Worm (Caenorhabditis elegans): ENCODE measurements around the gene srh-56.

ce11 chrV:2792958-2793357, 21.3 kb downstream of the srh-56 start:
- TF ChIP-seq hif-1 (tag; optimal IDR thresholded peaks at IDR 0.05) (no peak), ctbp-1 (GFP tag; IDR thresholded peaks at IDR 0.05) (no peak), mep-1 (tag; optimal IDR thresholded peaks at IDR 0.05) (no peak), skn-1 (tag; optimal IDR thresholded peaks at IDR 0.05) (no peak), aly-2 (tag; optimal IDR thresholded peaks at IDR 0.05) (no peak), fos-1 (tag; optimal IDR thresholded peaks at IDR 0.05) (no peak), zag-1 (tag; optimal IDR thresholded peaks at IDR 0.05) (no peak), egl-27 (tag; optimal IDR thresholded peaks at IDR 0.05) (no peak)

All from whole organism, L4 larva.